Worm (Caenorhabditis elegans): ENCODE measurements around the gene dpy-28.

- TF ChIP-seq rcor-1 (GFP tag; IDR thresholded peaks at IDR 0.05) (no peak), F52B5.7 (tag; optimal IDR thresholded peaks at IDR 0.05) (no peak), pha-4 (tag; optimal IDR thresholded peaks at IDR 0.05) (no peak), tbp1 (GFP tag; optimal IDR thresholded peaks at IDR 0.05) (no peak), unc-62 (GFP tag; optimal IDR thresholded peaks at IDR 0.05) (no peak), dpl-1 (GFP tag; optimal IDR thresholded peaks at IDR 0.05) (no peak), B0336.3 (GFP tag; IDR thresholded peaks at IDR 0.05) (no peak), Y95B8A.8 (GFP tag; IDR thresholded peaks at IDR 0.05) (no peak), ama-1 (optimal IDR thresholded peaks at IDR 0.05) (no peak), ama-1 (GFP tag; optimal IDR thresholded peaks at IDR 0.05) (no peak), C06A6.2 (GFP tag; conservative IDR thresholded peaks at IDR 0.05) (no peak), F57C9.4 (tag; optimal IDR thresholded peaks at IDR 0.05) (no peak), ets-4 (GFP tag; optimal IDR thresholded peaks at IDR 0.05) (no peak), ztf-22 (GFP tag; optimal IDR thresholded peaks at IDR 0.05) (no peak)
These were observed 52.3 kb downstream of the dpy-28 start for ce11 chrIII:10815199-10815598.
